Worm (Caenorhabditis elegans) whole organism, young adult: ENCODE results near the gene C52E4.12.

Experiments
- F22D6.2 ChIP-seq: sonication (generic microtip); optimal IDR thresholded peaks from 2 replicates; lab custom pipeline; 2016; ENCODE audit warnings: mild to moderate bottlenecking, missing genetic modification characterization, missing compliant biosample characterization
- F52B5.7 ChIP-seq: sonication (generic microtip); optimal IDR thresholded peaks from 2 replicates; lab custom pipeline; 2016; ENCODE audit warnings: mild to moderate bottlenecking, missing genetic modification characterization, missing compliant biosample characterization
- F55B11.4 ChIP-seq: sonication (generic microtip); optimal IDR thresholded peaks from 2 replicates; lab custom pipeline; 2016; ENCODE audit warnings: missing compliant biosample characterization, missing genetic modification characterization, borderline replicate concordance; ENCODE audit not compliant: insufficient read depth
- T07F8.4 ChIP-seq: sonication (generic microtip); optimal IDR thresholded peaks from 2 replicates; lab custom pipeline; 2016; ENCODE audit warnings: mild to moderate bottlenecking, missing genetic modification characterization, moderate library complexity, missing compliant biosample characterization
- Y79H2A.3 ChIP-seq: fragments of 200-800 bp; sonication (Bioruptor generic); conservative IDR thresholded peaks from 2 replicates; pipeline ENCODE4 v1.3.6; 2022; ENCODE audit warnings: missing genetic modification reagents, missing genetic modification characterization, missing compliant biosample characterization
- athp-1 ChIP-seq: sonication (generic microtip); optimal IDR thresholded peaks from 2 replicates; lab custom pipeline; 2017; ENCODE audit warnings: mild to moderate bottlenecking, missing genetic modification characterization, missing compliant biosample characterization
- attf-6 ChIP-seq: fragments of 200-800 bp; sonication (Bioruptor generic); IDR thresholded peaks from 2 replicates; pipeline ENCODE4 v1.3.6; 2022; ENCODE audit warnings: missing genetic modification reagents, missing genetic modification characterization, missing compliant biosample characterization
- bed-1 ChIP-seq: fragments of 200-800 bp; sonication (Bioruptor generic); IDR thresholded peaks from 2 replicates; pipeline ENCODE4 v1.3.6; 2022; ENCODE audit warnings: missing genetic modification reagents, missing genetic modification characterization, missing compliant biosample characterization
- ccch-3 ChIP-seq: fragments of 200-800 bp; sonication (Bioruptor generic); optimal IDR thresholded peaks from 2 replicates; lab custom pipeline; 2018; ENCODE audit warnings: mild to moderate bottlenecking, missing genetic modification characterization, missing compliant biosample characterization
- cebp-1 ChIP-seq, 2 experiments: fragments of 200-800 bp in 1 of 2; sonication (Bioruptor generic) in 1 of 2; sonication (generic microtip) in 1 of 2; IDR thresholded peaks in 1 of 2; optimal IDR thresholded peaks in 1 of 2; 2 replicates each; pipeline versions ENCODE4 v1.3.6 to Lab custom; 2017 to 2022; ENCODE audit warnings: missing compliant biosample characterization in 2 of 2, missing genetic modification characterization in 2 of 2, mild to moderate bottlenecking in 1 of 2, missing genetic modification reagents in 1 of 2, moderate library complexity in 1 of 2
- cebp-2 ChIP-seq: fragments of 200-800 bp; sonication (Bioruptor generic); IDR thresholded peaks from 2 replicates; pipeline ENCODE4 v1.3.6; 2022; ENCODE audit warnings: missing genetic modification characterization, missing compliant biosample characterization
- ceh-40 ChIP-seq: fragments of 200-800 bp; sonication (Bioruptor generic); IDR thresholded peaks from 2 replicates; pipeline ENCODE4 v1.3.6; 2022; ENCODE audit warnings: missing genetic modification characterization, missing compliant biosample characterization
- ceh-79 ChIP-seq: sonication (generic microtip); optimal IDR thresholded peaks from 2 replicates; lab custom pipeline; 2017; ENCODE audit warnings: mild to moderate bottlenecking, missing genetic modification characterization, missing compliant biosample characterization
- die-1 ChIP-seq: sonication (generic microtip); optimal IDR thresholded peaks from 2 replicates; lab custom pipeline; 2016; ENCODE audit warnings: missing genotype, mild to moderate bottlenecking, missing genetic modification characterization, missing compliant biosample characterization
- dpff-1 ChIP-seq: sonication (generic microtip); optimal IDR thresholded peaks from 2 replicates; lab custom pipeline; 2017; ENCODE audit warnings: mild to moderate bottlenecking, missing genetic modification characterization, missing compliant biosample characterization
- efl-1 ChIP-seq: fragments of 150-350 bp; optimal IDR thresholded peaks from 2 replicates; lab custom pipeline; 2014; ENCODE audit warnings: missing biosample characterization, missing genetic modification reagents, missing genetic modification characterization
- ekl-4 ChIP-seq: fragments of 200-800 bp; sonication (Bioruptor generic); IDR thresholded peaks from 2 replicates; pipeline ENCODE4 v1.3.6; 2022; ENCODE audit warnings: missing genetic modification reagents, missing genetic modification characterization, missing compliant biosample characterization
- gei-17 ChIP-seq: fragments of 200-800 bp; sonication (Bioruptor generic); optimal IDR thresholded peaks from 2 replicates; lab custom pipeline; 2018; ENCODE audit warnings: mild to moderate bottlenecking, missing genetic modification characterization, missing compliant biosample characterization
- him-1 ChIP-seq: sonication (generic microtip); optimal IDR thresholded peaks from 2 replicates; lab custom pipeline; 2016; ENCODE audit warnings: missing genotype, missing genetic modification reagents, missing genetic modification characterization, missing compliant biosample characterization
- hlh-12 ChIP-seq: sonication (generic microtip); optimal IDR thresholded peaks from 2 replicates; lab custom pipeline; 2016; ENCODE audit warnings: missing genetic modification characterization, missing compliant biosample characterization
- hlh-26 ChIP-seq: fragments of 200-800 bp; sonication (Bioruptor generic); conservative IDR thresholded peaks from 2 replicates; pipeline ENCODE4 v1.3.6; 2022; ENCODE audit warnings: missing genetic modification reagents, missing genetic modification characterization, missing compliant biosample characterization
- hmg-20 ChIP-seq: fragments of 200-800 bp; sonication (Bioruptor generic); IDR thresholded peaks from 2 replicates; pipeline ENCODE4 v1.3.6; 2022; ENCODE audit warnings: missing genetic modification reagents, missing genetic modification characterization, missing compliant biosample characterization
- let-526 ChIP-seq: fragments of 200-800 bp; sonication (Bioruptor generic); IDR thresholded peaks from 2 replicates; pipeline ENCODE4 v1.3.6; 2022; ENCODE audit warnings: missing genetic modification reagents, missing genetic modification characterization, missing compliant biosample characterization
- let-607 ChIP-seq, 2 experiments: fragments of 200-800 bp in 1 of 2; sonication (Bioruptor generic) in 1 of 2; sonication (generic microtip) in 1 of 2; optimal IDR thresholded peaks; 2 replicates each; lab custom pipeline; 2016 to 2018; ENCODE audit warnings: mild to moderate bottlenecking in 2 of 2, missing compliant biosample characterization in 2 of 2, missing genetic modification characterization in 2 of 2, moderate library complexity in 2 of 2, missing genotype in 1 of 2
- lin-40 ChIP-seq: sonication (generic microtip); optimal IDR thresholded peaks from 2 replicates; lab custom pipeline; 2016; ENCODE audit warnings: missing genetic modification characterization, mild to moderate bottlenecking, missing compliant biosample characterization, missing genotype, missing genetic modification reagents
- lir-1 ChIP-seq: fragments of 200-800 bp; sonication (Bioruptor generic); conservative IDR thresholded peaks from 2 replicates; pipeline ENCODE4 v1.3.6; 2022; ENCODE audit warnings: missing genetic modification reagents, missing genetic modification characterization, missing compliant biosample characterization
- lsl-1 ChIP-seq: fragments of 200-800 bp; sonication (Bioruptor generic); optimal IDR thresholded peaks from 2 replicates; lab custom pipeline; 2018; ENCODE audit warnings: mild to moderate bottlenecking, missing genetic modification characterization, moderate library complexity, missing compliant biosample characterization
- lsy-27 ChIP-seq: sonication (generic microtip); optimal IDR thresholded peaks from 2 replicates; lab custom pipeline; 2017; ENCODE audit warnings: missing genetic modification characterization, mild to moderate bottlenecking, missing compliant biosample characterization, antibody characterized with exemption, missing genotype, borderline replicate concordance; ENCODE audit not compliant: insufficient read depth
- madf-10 ChIP-seq: sonication (generic microtip); optimal IDR thresholded peaks from 2 replicates; lab custom pipeline; 2016; ENCODE audit warnings: mild to moderate bottlenecking, missing genetic modification characterization, missing compliant biosample characterization
- madf-3 ChIP-seq: fragments of 200-800 bp; sonication (Bioruptor generic); IDR thresholded peaks from 2 replicates; pipeline ENCODE4 v1.3.6; 2022; ENCODE audit warnings: missing genetic modification reagents, missing genetic modification characterization, missing compliant biosample characterization
- madf-6 ChIP-seq: fragments of 200-800 bp; sonication (Bioruptor generic); IDR thresholded peaks from 2 replicates; pipeline ENCODE4 v1.3.6; 2022; ENCODE audit warnings: missing genetic modification reagents, missing genetic modification characterization, missing compliant biosample characterization
- nfya-1 ChIP-seq: sonication (generic microtip); optimal IDR thresholded peaks from 2 replicates; lab custom pipeline; 2017; ENCODE audit warnings: antibody characterized with exemption, missing compliant biosample characterization, missing genetic modification characterization, borderline replicate concordance; ENCODE audit not compliant: insufficient read depth
- nhr-27 ChIP-seq: fragments of 200-800 bp; sonication (Bioruptor generic); optimal IDR thresholded peaks from 2 replicates; lab custom pipeline; 2018; ENCODE audit warnings: mild to moderate bottlenecking, missing genetic modification characterization, moderate library complexity, missing compliant biosample characterization
- nhr-90 ChIP-seq: sonication (generic microtip); optimal IDR thresholded peaks from 2 replicates; lab custom pipeline; 2016; ENCODE audit warnings: missing genotype, mild to moderate bottlenecking, missing genetic modification characterization, missing compliant biosample characterization
- pha-4 ChIP-seq: fragments of 150-350 bp; sonication (generic microtip); optimal IDR thresholded peaks from 2 replicates; lab custom pipeline; 2014; ENCODE audit warnings: missing biosample characterization, missing genetic modification reagents, missing genetic modification characterization
- rcor-1 ChIP-seq: fragments of 200-800 bp; sonication (Bioruptor generic); IDR thresholded peaks from 2 replicates; pipeline ENCODE4 v1.3.6; 2022; ENCODE audit warnings: missing genetic modification reagents, missing genetic modification characterization, missing compliant biosample characterization
- repo-1 ChIP-seq: sonication (generic microtip); optimal IDR thresholded peaks from 2 replicates; lab custom pipeline; 2017; ENCODE audit warnings: mild to moderate bottlenecking, missing genetic modification characterization, missing compliant biosample characterization
- rpc-1 ChIP-seq, 2 experiments: fragments of 150-350 bp in 1 of 2; sonication (generic microtip) in 1 of 2; optimal IDR thresholded peaks; 2 replicates each; lab custom pipeline; 2014 to 2018; ENCODE audit warnings: missing biosample characterization in 1 of 2, missing genetic modification characterization in 1 of 2, missing genetic modification reagents in 1 of 2, missing genotype in 1 of 2
- sdz-38 ChIP-seq: sonication (generic microtip); optimal IDR thresholded peaks from 2 replicates; lab custom pipeline; 2016; ENCODE audit warnings: missing genotype, missing genetic modification characterization, missing compliant biosample characterization
- sea-2 ChIP-seq: fragments of 200-800 bp; sonication (Bioruptor generic); IDR thresholded peaks from 2 replicates; pipeline ENCODE4 v1.3.6; 2022; ENCODE audit warnings: missing genetic modification characterization, missing compliant biosample characterization
- snpc-1.1 ChIP-seq: sonication (generic microtip); optimal IDR thresholded peaks from 2 replicates; lab custom pipeline; 2017; ENCODE audit warnings: missing genetic modification characterization, mild to moderate bottlenecking, missing compliant biosample characterization, antibody characterized with exemption, moderate library complexity, missing genotype, missing genetic modification reagents; ENCODE audit not compliant: insufficient read depth
- sptf-2 ChIP-seq: fragments of 200-800 bp; sonication (Bioruptor generic); optimal IDR thresholded peaks from 2 replicates; lab custom pipeline; 2018; ENCODE audit warnings: mild to moderate bottlenecking, missing genetic modification characterization, missing compliant biosample characterization
- tbp1 ChIP-seq: fragments of 200-800 bp; sonication (Bioruptor generic); optimal IDR thresholded peaks from 2 replicates; lab custom pipeline; 2018; ENCODE audit warnings: mild to moderate bottlenecking, missing genetic modification characterization, missing compliant biosample characterization
- tbx-9 ChIP-seq: sonication (generic microtip); optimal IDR thresholded peaks from 2 replicates; lab custom pipeline; 2016; ENCODE audit warnings: borderline replicate concordance, missing genetic modification characterization, inconsistent platforms, missing compliant biosample characterization
- ztf-25 ChIP-seq: fragments of 200-800 bp; sonication (Bioruptor generic); IDR thresholded peaks from 2 replicates; pipeline ENCODE4 v1.3.6; 2022; ENCODE audit warnings: missing genetic modification reagents, missing genetic modification characterization, missing compliant biosample characterization
- ztf-26 ChIP-seq: sonication (generic microtip); optimal IDR thresholded peaks from 2 replicates; lab custom pipeline; 2017; ENCODE audit warnings: missing genetic modification characterization, missing compliant biosample characterization
- ztf-3 ChIP-seq: fragments of 200-800 bp; sonication (Bioruptor generic); optimal IDR thresholded peaks from 2 replicates; lab custom pipeline; 2018; ENCODE audit warnings: mild to moderate bottlenecking, missing genetic modification characterization, missing compliant biosample characterization

Gene C52E4.12

DNA sequence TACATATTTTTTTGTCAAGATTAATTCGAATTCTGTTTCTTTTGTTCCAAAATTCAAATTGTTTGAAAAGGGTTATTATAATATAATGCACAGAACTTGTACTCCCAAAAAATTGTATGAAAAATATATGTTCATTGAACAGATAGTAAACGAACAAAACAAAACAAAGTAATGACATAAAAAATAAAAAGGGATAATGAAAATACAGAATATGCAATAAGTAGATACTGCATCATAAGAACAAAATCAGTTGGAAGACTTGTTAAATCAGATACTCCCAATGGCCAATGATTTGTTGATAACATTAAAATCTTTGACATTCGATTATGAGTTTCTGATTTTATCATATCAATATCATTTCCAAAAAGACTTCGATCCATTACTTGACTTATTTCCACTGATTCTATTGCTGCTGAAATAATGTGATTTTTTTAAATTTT is 8.6 kb downstream of the C52E4.12 start (continued):
- peak in 1 of 2 experiments; percentile 72 for TF ChIP-seq let-607 (tag; optimal IDR thresholded peaks at IDR 0.05; lab: Kevin White, UChicago)
- no peak for TF ChIP-seq cebp-1 (GFP tag; IDR thresholded peaks at IDR 0.05; lab: Robert Waterston, UW)
- TF ChIP-seq cebp-1 (tag; optimal IDR thresholded peaks at IDR 0.05; lab: Kevin White, UChicago), result peak; percentile 29
- TF ChIP-seq rcor-1 (GFP tag; lab: Robert Waterston, UW), result no peak
- no peak for TF ChIP-seq lsy-27 (tag; lab: Kevin White, UChicago)
- peak; percentile 82 for TF ChIP-seq ekl-4 (GFP tag; lab: Robert Waterston, UW)
- TF ChIP-seq ztf-25 (GFP tag; lab: Robert Waterston, UW), result no peak
- no peak for TF ChIP-seq nhr-90 (tag; lab: Kevin White, UChicago)
- TF ChIP-seq F52B5.7 (tag; lab: Kevin White, UChicago), result no peak
- no peak for TF ChIP-seq snpc-1.1 (tag; lab: Kevin White, UChicago)
- TF ChIP-seq F55B11.4, result no peak
- TF ChIP-seq let-526 (GFP tag; lab: Robert Waterston, UW), result no peak
- TF ChIP-seq madf-3, result peak; percentile 76; the same call in 1 of the 2 replicates
- no peak for TF ChIP-seq die-1 (tag; lab: Kevin White, UChicago)
- peak; percentile 3 for TF ChIP-seq ztf-26 (tag; lab: Kevin White, UChicago)
- no peak for TF ChIP-seq hmg-20 (GFP tag; lab: Robert Waterston, UW)
- no peak for TF ChIP-seq ccch-3 (GFP tag; lab: Kevin White, UChicago)
- no peak for TF ChIP-seq nhr-27 (tag; lab: Kevin White, UChicago)
- no peak for TF ChIP-seq athp-1 (tag; lab: Kevin White, UChicago)
- TF ChIP-seq efl-1 (GFP tag; lab: Kevin White, UChicago), result no peak
- no peak for TF ChIP-seq lin-40
- TF ChIP-seq him-1 (tag; lab: Kevin White, UChicago), result no peak
- TF ChIP-seq pha-4 (tag; lab: Kevin White, UChicago), result no peak
- TF ChIP-seq lir-1, result no peak
- TF ChIP-seq lsl-1 (GFP tag; lab: Kevin White, UChicago), result no peak
- TF ChIP-seq Y79H2A.3 (GFP tag; lab: Robert Waterston, UW), result 0 out of 2 replicates have a peak, but pooled peaks have one; percentile 8
- TF ChIP-seq madf-10 (tag; lab: Kevin White, UChicago), result peak; percentile 64
- TF ChIP-seq tbx-9 (tag; lab: Kevin White, UChicago), result no peak
- no peak for TF ChIP-seq nfya-1 (tag; lab: Kevin White, UChicago)
- no peak for TF ChIP-seq rpc-1 (optimal IDR thresholded peaks at IDR 0.05; lab: Kevin White, UChicago)
- TF ChIP-seq rpc-1 (tag; optimal IDR thresholded peaks at IDR 0.05; lab: Kevin White, UChicago), result no peak
- TF ChIP-seq repo-1, result peak; percentile 78
- no peak for TF ChIP-seq T07F8.4 (tag; lab: Kevin White, UChicago)
- no peak for TF ChIP-seq hlh-26
- TF ChIP-seq ceh-40, result no peak
- TF ChIP-seq ztf-3 (GFP tag; lab: Kevin White, UChicago), result no peak
- no peak for TF ChIP-seq sea-2 (GFP tag; lab: Robert Waterston, UW)
- peak; percentile 40; the same call in 1 of the 2 replicates for TF ChIP-seq madf-6 (GFP tag; lab: Robert Waterston, UW)
- no peak for TF ChIP-seq F22D6.2 (tag; lab: Kevin White, UChicago)
- TF ChIP-seq sptf-2 (GFP tag; lab: Kevin White, UChicago), result no peak
- no peak for TF ChIP-seq hlh-12 (tag; lab: Kevin White, UChicago)
- no peak for TF ChIP-seq dpff-1 (tag; lab: Kevin White, UChicago)
- TF ChIP-seq bed-1, result no peak
- 0 out of 2 replicates have a peak, but pooled peaks have one; percentile 26 for TF ChIP-seq attf-6 (GFP tag; lab: Robert Waterston, UW)
- TF ChIP-seq ceh-79, result no peak
- peak; percentile 35 for TF ChIP-seq tbp1 (GFP tag; lab: Kevin White, UChicago)
- no peak for TF ChIP-seq cebp-2 (GFP tag; lab: Robert Waterston, UW)
- no peak for TF ChIP-seq sdz-38 (tag; lab: Kevin White, UChicago)
- TF ChIP-seq gei-17 (GFP tag; lab: Kevin White, UChicago), result peak; percentile 28
